Worm (Caenorhabditis elegans): ENCODE data around the gene F43B10.1.

F43B10.1 gene

ce11 chrX:16634708-16635107, 27.9 kb downstream of the F43B10.1 start (continued):
- TF ChIP-seq pha-4 (GFP tag; IDR thresholded peaks at IDR 0.05) (peak; percentile 92), pha-4 (tag; optimal IDR thresholded peaks at IDR 0.05) (no peak), nhr-76 (tag; optimal IDR thresholded peaks at IDR 0.05) (no peak), attf-4 (tag; optimal IDR thresholded peaks at IDR 0.05) (no peak), lin-15B (tag; optimal IDR thresholded peaks at IDR 0.05) (no peak), nhr-42 (GFP tag; IDR thresholded peaks at IDR 0.05) (peak; percentile 80), ztf-11 (tag; optimal IDR thresholded peaks at IDR 0.05) (no peak), nhr-77 (tag; optimal IDR thresholded peaks at IDR 0.05) (peak; percentile 94), pqm-1 (tag; optimal IDR thresholded peaks at IDR 0.05) (no peak), mes-2 (tag; optimal IDR thresholded peaks at IDR 0.05; ENCODE audit: poor library complexity, severe bottlenecking) (peak; percentile 89), lin-1 (GFP tag; IDR thresholded peaks at IDR 0.05) (peak; percentile 65; the same call in 1 of the 2 replicates), unc-62 (GFP tag; optimal IDR thresholded peaks at IDR 0.05 in 1 of 2) (peak in 1 of 2 experiments; percentile 21), unc-62 (tag; optimal IDR thresholded peaks at IDR 0.05) (no peak), D1046.2 (GFP tag; IDR thresholded peaks at IDR 0.05) (peak; percentile 90), duxl-1 (tag; optimal IDR thresholded peaks at IDR 0.05; ENCODE audit: poor library complexity) (peak; percentile 79), ces-1 (GFP tag; optimal IDR thresholded peaks at IDR 0.05) (no peak), ceh-20 (GFP tag; IDR thresholded peaks at IDR 0.05) (peak; percentile 91), ama-1 (optimal IDR thresholded peaks at IDR 0.05) (no peak), skn-1 (tag; optimal IDR thresholded peaks at IDR 0.05) (no peak), zag-1 (tag; optimal IDR thresholded peaks at IDR 0.05) (no peak), dpl-1 (GFP tag; optimal IDR thresholded peaks at IDR 0.05) (peak; percentile 51), ZK337.2 (GFP tag; IDR thresholded peaks at IDR 0.05) (peak; percentile 57; the same call in 1 of the 2 replicates), snpc-1.2 (GFP tag; IDR thresholded peaks at IDR 0.05) (peak; percentile 81), F10B5.3 (tag; optimal IDR thresholded peaks at IDR 0.05) (peak; percentile 35), hmg-1.1 (GFP tag; IDR thresholded peaks at IDR 0.05) (peak; percentile 97), daf-19 (GFP tag; conservative IDR thresholded peaks at IDR 0.05) (no peak; the same call in 1 of the 2 replicates), zip-2 (tag; optimal IDR thresholded peaks at IDR 0.05) (peak; percentile 16), ceh-44 (GFP tag; IDR thresholded peaks at IDR 0.05) (peak; percentile 85), F49E8.2 (tag; optimal IDR thresholded peaks at IDR 0.05; ENCODE audit: borderline replicate concordance) (peak; percentile 33), nhr-11 (tag; optimal IDR thresholded peaks at IDR 0.05) (peak; percentile 79), lim-7 (GFP tag; IDR thresholded peaks at IDR 0.05) (peak; percentile 87; the same call in 1 of the 2 replicates), fos-1 (tag; optimal IDR thresholded peaks at IDR 0.05) (no peak), ceh-62 (tag; optimal IDR thresholded peaks at IDR 0.05) (no peak), F26F4.8 (GFP tag; conservative IDR thresholded peaks at IDR 0.05) (peak; percentile 61; the same call in 1 of the 2 replicates), gei-8 (GFP tag; optimal IDR thresholded peaks at IDR 0.05) (peak; percentile 77), ceh-32 (tag; optimal IDR thresholded peaks at IDR 0.05; ENCODE audit: poor library complexity) (peak; percentile 10), mdt-29 (GFP tag; IDR thresholded peaks at IDR 0.05) (peak; percentile 70; the same call in 1 of the 2 replicates), nhr-28 (tag; optimal IDR thresholded peaks at IDR 0.05) (peak; percentile 63), dve-1 (tag; optimal IDR thresholded peaks at IDR 0.05; ENCODE audit: insufficient read depth) (peak; percentile 78), lin-29 (GFP tag; IDR thresholded peaks at IDR 0.05) (peak; percentile 60; the same call in 1 of the 2 replicates), rbr-2 (tag; optimal IDR thresholded peaks at IDR 0.05) (peak; percentile 84), unc-130 (GFP tag; optimal IDR thresholded peaks at IDR 0.05) (peak; percentile 71), zfp-3 (GFP tag; conservative IDR thresholded peaks at IDR 0.05) (0 out of 2 replicates have a peak, but pooled peaks have one; percentile 47), madf-5 (GFP tag; IDR thresholded peaks at IDR 0.05) (peak; percentile 72 to 92; a peak in 2 of 4 replicates), zfp-2 (tag; optimal IDR thresholded peaks at IDR 0.05) (peak; percentile 31), ceh-82 (tag; optimal IDR thresholded peaks at IDR 0.05) (no peak), set-16 (GFP tag; IDR thresholded peaks at IDR 0.05) (peak; percentile 60), nhr-6 (tag; optimal IDR thresholded peaks at IDR 0.05) (peak; percentile 35), dmd-8 (GFP tag; IDR thresholded peaks at IDR 0.05) (peak; percentile 96), jun-1 (tag; optimal IDR thresholded peaks at IDR 0.05) (peak; percentile 59), php-3 (GFP tag; IDR thresholded peaks at IDR 0.05) (peak; percentile 41), mep-1 (tag; optimal IDR thresholded peaks at IDR 0.05) (peak; percentile 91), ztf-7 (tag; optimal IDR thresholded peaks at IDR 0.05) (peak; percentile 85)

All from whole organism, L4 larva.